Worm (Caenorhabditis elegans) whole organism, midembryonic: ENCODE data around the gene ugt-40.

Source experiments
- T22C8.4 ChIP-seq: fragments of 200-800 bp; sonication (Bioruptor generic); IDR thresholded peaks from 2 replicates; pipeline ENCODE4 v1.3.6; 2022; ENCODE audit warnings: missing genetic modification characterization, missing compliant biosample characterization
- flt-1 ChIP-seq: fragments of 200-800 bp; sonication (Bioruptor generic); IDR thresholded peaks from 2 replicates; pipeline ENCODE4 v1.3.6; 2022; ENCODE audit warnings: missing genetic modification characterization, missing compliant biosample characterization
- med-1 ChIP-seq: sonication (generic microtip); optimal IDR thresholded peaks from 2 replicates; lab custom pipeline; 2017; ENCODE audit warnings: missing genetic modification characterization, mild to moderate bottlenecking, missing compliant biosample characterization, antibody characterized with exemption, missing genetic modification reagents; ENCODE audit not compliant: insufficient read depth
- ztf-23 ChIP-seq: fragments of 200-800 bp; sonication (Bioruptor generic); IDR thresholded peaks from 2 replicates; pipeline ENCODE4 v1.3.6; 2022; ENCODE audit warnings: missing genetic modification reagents, missing genetic modification characterization, missing compliant biosample characterization
- ztf-29 ChIP-seq: fragments of 200-800 bp; sonication (Bioruptor generic); IDR thresholded peaks from 2 replicates; pipeline ENCODE4 v1.3.6; 2022; ENCODE audit warnings: missing genetic modification reagents, missing genetic modification characterization, missing compliant biosample characterization

DNA sequence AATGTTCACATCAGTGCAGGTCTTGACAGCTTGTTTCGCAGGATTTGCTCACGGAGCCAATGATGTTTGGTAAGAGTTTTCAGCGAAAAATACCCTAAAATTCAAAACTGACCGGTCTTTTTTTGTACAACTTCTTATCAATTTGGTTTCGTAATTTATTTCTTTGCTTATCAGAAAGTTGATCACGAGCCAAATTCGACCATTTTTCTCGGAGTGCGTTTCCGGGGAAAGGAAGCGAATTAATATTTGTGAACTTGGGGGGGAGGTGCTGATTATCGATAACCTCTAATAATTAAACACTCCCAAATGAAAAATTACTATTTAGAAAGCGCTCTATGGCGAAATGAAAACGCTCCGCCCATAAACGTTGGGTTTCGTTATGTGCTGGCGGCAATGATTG is 44.8 kb upstream of the ugt-40 start:
- TF ChIP-seq flt-1 (GFP tag; lab: Robert Waterston, UW) = no peak
- no peak for TF ChIP-seq ztf-23 (GFP tag; lab: Robert Waterston, UW)
- no peak for TF ChIP-seq T22C8.4 (GFP tag; lab: Robert Waterston, UW)
- no peak for TF ChIP-seq ztf-29
- TF ChIP-seq med-1 = no peak
